Worm (Caenorhabditis elegans): ENCODE results near the gene F09C6.3.

ce11 chrV:16831310-16831709 is 48.6 kb downstream of the F09C6.3 start:
- no peak for TF ChIP-seq him-1 (tag; optimal IDR thresholded peaks at IDR 0.05)
- TF ChIP-seq dao-5 (tag; optimal IDR thresholded peaks at IDR 0.05): no peak
